Fruit fly (Drosophila melanogaster): Measurements from ENCODE around the gene Brms1.

- TF ChIP-seq psq (optimal IDR thresholded peaks at IDR 0.05) (no peak), EcR (GFP tag; optimal IDR thresholded peaks at IDR 0.05) (no peak), CG8478 (optimal IDR thresholded peaks at IDR 0.05) (no peak), usp (GFP tag; optimal IDR thresholded peaks at IDR 0.05) (no peak), pan (optimal IDR thresholded peaks at IDR 0.05) (no peak), Dll (optimal IDR thresholded peaks at IDR 0.05) (no peak)
Measured at dm6 chrX:12957412-12957895, 48.0 kb upstream of the Brms1 start, which contains the start of gene hec.

Data from whole organism.